Worm (Caenorhabditis elegans): ENCODE measurements around the gene C08B11.9.

Gene C08B11.9

DNA sequence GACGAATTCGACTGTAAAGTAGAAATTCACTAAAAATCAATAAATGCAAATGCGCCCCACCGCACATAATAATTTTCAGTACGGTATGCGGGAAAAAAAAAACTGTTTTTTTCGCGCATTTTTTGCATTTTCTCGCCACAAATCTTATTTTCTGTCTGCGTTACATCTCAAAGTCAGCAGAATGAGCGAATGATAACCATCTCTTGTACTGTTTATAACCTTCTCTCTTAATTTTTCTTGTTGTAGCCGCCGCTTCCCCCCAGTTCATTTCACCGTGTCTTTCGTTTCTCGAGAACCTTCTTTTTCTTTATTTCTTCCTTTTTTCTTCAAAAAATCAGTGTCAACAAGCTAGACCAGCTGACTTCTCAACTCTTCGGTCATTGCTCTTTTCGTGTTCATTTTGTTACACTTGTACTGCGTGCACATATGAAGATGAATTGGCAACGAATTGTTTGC lies 22.5 kb downstream of the C08B11.9 start (continued):
- TF ChIP-seq tag-97 (GFP tag; IDR thresholded peaks at IDR 0.05) = no peak
- peak; percentile 15; the same call in 1 of the 2 replicates for TF ChIP-seq mdt-29 (GFP tag; IDR thresholded peaks at IDR 0.05)
- peak; percentile 11 for TF ChIP-seq gei-8 (GFP tag; optimal IDR thresholded peaks at IDR 0.05)
- TF ChIP-seq rbr-2 (tag; optimal IDR thresholded peaks at IDR 0.05) = no peak
- no peak for TF ChIP-seq lim-7 (GFP tag; IDR thresholded peaks at IDR 0.05)
- TF ChIP-seq nhr-11 (tag; optimal IDR thresholded peaks at IDR 0.05) = peak; percentile 62
- TF ChIP-seq mes-2 (tag; optimal IDR thresholded peaks at IDR 0.05; ENCODE audit: poor library complexity, severe bottlenecking) = peak; percentile 4
- TF ChIP-seq F49E8.2 (tag; optimal IDR thresholded peaks at IDR 0.05; ENCODE audit: borderline replicate concordance) = no peak
- no peak for TF ChIP-seq jun-1 (tag; optimal IDR thresholded peaks at IDR 0.05)
- TF ChIP-seq daf-12 (tag; optimal IDR thresholded peaks at IDR 0.05) = no peak
- TF ChIP-seq lin-29 (GFP tag; IDR thresholded peaks at IDR 0.05) = peak; percentile 42; the same call in 1 of the 2 replicates
- peak; percentile 12 for TF ChIP-seq nhr-77 (tag; optimal IDR thresholded peaks at IDR 0.05)
- peak; percentile 17 for TF ChIP-seq unc-130 (GFP tag; optimal IDR thresholded peaks at IDR 0.05)
- peak; percentile 48 for TF ChIP-seq dmd-6 (GFP tag; IDR thresholded peaks at IDR 0.05)
- TF ChIP-seq mdl-1 (tag; optimal IDR thresholded peaks at IDR 0.05) = no peak
- TF ChIP-seq zfp-3 (GFP tag; conservative IDR thresholded peaks at IDR 0.05) = no peak; the same call in 1 of the 2 replicates
- no peak for TF ChIP-seq nhr-76 (tag; optimal IDR thresholded peaks at IDR 0.05)
- TF ChIP-seq ztf-7 (tag; optimal IDR thresholded peaks at IDR 0.05) = no peak
- no peak for TF ChIP-seq aly-2 (tag; optimal IDR thresholded peaks at IDR 0.05)
- no peak for TF ChIP-seq T20F7.1 (GFP tag; optimal IDR thresholded peaks at IDR 0.05)
- TF ChIP-seq T26A8.4 (GFP tag; IDR thresholded peaks at IDR 0.05) = no peak; the same call in 1 of the 2 replicates
- no peak for TF ChIP-seq sdz-12 (GFP tag; optimal IDR thresholded peaks at IDR 0.05)
- TF ChIP-seq nhr-6 (tag; optimal IDR thresholded peaks at IDR 0.05) = peak; percentile 5
- no peak for TF ChIP-seq fos-1 (tag; optimal IDR thresholded peaks at IDR 0.05)
- TF ChIP-seq F10B5.3 (tag; optimal IDR thresholded peaks at IDR 0.05) = no peak
- no peak for TF ChIP-seq vab-7 (GFP tag; IDR thresholded peaks at IDR 0.05)
- TF ChIP-seq ZK546.5 (tag; optimal IDR thresholded peaks at IDR 0.05) = no peak
- peak; percentile 51; the same call in 1 of the 2 replicates for TF ChIP-seq Y48G9A.11 (GFP tag; IDR thresholded peaks at IDR 0.05)
- TF ChIP-seq arid-1 (GFP tag; conservative IDR thresholded peaks at IDR 0.05) = no peak
- no peak for TF ChIP-seq pha-4 (GFP tag; IDR thresholded peaks at IDR 0.05)
- TF ChIP-seq pha-4 (tag; optimal IDR thresholded peaks at IDR 0.05) = peak; percentile 79
- no peak for TF ChIP-seq ceh-28 (tag; optimal IDR thresholded peaks at IDR 0.05)
- 0 out of 2 replicates have a peak, but pooled peaks have one; percentile 13 for TF ChIP-seq dmd-9 (GFP tag; IDR thresholded peaks at IDR 0.05)
- TF ChIP-seq snpc-1.2 (GFP tag; IDR thresholded peaks at IDR 0.05) = no peak
- peak in 1 of 2 experiments; percentile 95 for TF ChIP-seq unc-62 (GFP tag; optimal IDR thresholded peaks at IDR 0.05 in 1 of 2)
- no peak for TF ChIP-seq unc-62 (tag; optimal IDR thresholded peaks at IDR 0.05)
- 0 out of 2 replicates have a peak, but pooled peaks have one; percentile 17 for TF ChIP-seq daf-19 (GFP tag; conservative IDR thresholded peaks at IDR 0.05)
- no peak for TF ChIP-seq ztf-11 (tag; optimal IDR thresholded peaks at IDR 0.05)
- no peak for TF ChIP-seq nhr-111 (GFP tag; optimal IDR thresholded peaks at IDR 0.05)
- no peak for TF ChIP-seq lin-13 (GFP tag; optimal IDR thresholded peaks at IDR 0.05)
- no peak for TF ChIP-seq nhr-48 (tag; optimal IDR thresholded peaks at IDR 0.05)
- no peak for TF ChIP-seq Y105C5A.15 (GFP tag; IDR thresholded peaks at IDR 0.05)
- no peak for TF ChIP-seq mxl-3 (GFP tag; optimal IDR thresholded peaks at IDR 0.05)
- no peak for TF ChIP-seq ceh-62 (tag; optimal IDR thresholded peaks at IDR 0.05)
- TF ChIP-seq Y5F2A.4 (GFP tag; optimal IDR thresholded peaks at IDR 0.05) = no peak
- no peak for TF ChIP-seq F44E2.7 (GFP tag; IDR thresholded peaks at IDR 0.05)
- TF ChIP-seq ZK337.2 (GFP tag; IDR thresholded peaks at IDR 0.05) = no peak
- no peak for TF ChIP-seq R02D3.7 (tag; optimal IDR thresholded peaks at IDR 0.05)
- no peak for TF ChIP-seq D1046.2 (GFP tag; IDR thresholded peaks at IDR 0.05)
- peak; percentile 63 for TF ChIP-seq hlh-11 (tag; optimal IDR thresholded peaks at IDR 0.05)
- no peak for TF ChIP-seq daf-8 (GFP tag; IDR thresholded peaks at IDR 0.05)
- TF ChIP-seq zip-2 (tag; optimal IDR thresholded peaks at IDR 0.05) = no peak
- no peak for TF ChIP-seq spr-3 (GFP tag; optimal IDR thresholded peaks at IDR 0.05)
